Worm (Caenorhabditis elegans): Measurements from ENCODE around the gene unc-31.
"Not testable (repeated sequence)": the region's sequence is repeated elsewhere in the genome, so short reads cannot be mapped to it uniquely, and the experiment has no call there.

DNA sequence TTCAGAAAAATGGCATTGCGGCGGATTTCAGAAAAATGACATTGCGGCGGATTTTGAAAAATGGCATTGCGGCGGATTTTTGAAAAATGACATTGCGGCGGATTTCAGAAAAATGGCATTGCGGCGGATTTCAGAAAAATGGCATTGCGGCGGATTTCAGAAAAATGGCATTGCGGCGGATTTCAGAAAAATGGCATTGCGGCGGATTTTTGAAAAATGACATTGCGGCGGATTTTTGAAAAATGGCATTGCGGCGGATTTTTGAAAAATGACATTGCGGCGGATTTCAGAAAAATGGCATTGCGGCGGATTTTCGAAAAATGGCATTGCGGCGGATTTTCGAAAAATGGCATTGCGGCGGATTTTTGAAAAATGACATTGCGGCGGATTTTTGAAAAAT lies 42.2 kb upstream of the unc-31 start:
- not testable (repeated sequence) for TF ChIP-seq B0310.2 (tag; optimal IDR thresholded peaks at IDR 0.05); tbx-11 (GFP tag; IDR thresholded peaks at IDR 0.05); ceh-36 (tag; optimal IDR thresholded peaks at IDR 0.05); hmg-4 (GFP tag; optimal IDR thresholded peaks at IDR 0.05); ama-1 (optimal IDR thresholded peaks at IDR 0.05); tbx-37 (GFP tag; conservative IDR thresholded peaks at IDR 0.05); ceh-13 (GFP tag; optimal IDR thresholded peaks at IDR 0.05); flt-1 (GFP tag; IDR thresholded peaks at IDR 0.05)

All from whole organism, early embryonic.